Worm (Caenorhabditis elegans): ENCODE results near the gene cpna-1.

The cpna-1 gene

ce11 chrII:4244959-4245358, 58.5 kb downstream of the cpna-1 start:
- TF ChIP-seq ceh-45 (GFP tag; IDR thresholded peaks at IDR 0.05) (no peak), ama-1 (optimal IDR thresholded peaks at IDR 0.05) (no peak), pat-9 (tag; optimal IDR thresholded peaks at IDR 0.05) (no peak), hlh-6 (tag; optimal IDR thresholded peaks at IDR 0.05) (no peak), zip-5 (tag; optimal IDR thresholded peaks at IDR 0.05) (no peak), elt-4 (tag; optimal IDR thresholded peaks at IDR 0.05) (no peak), pag-3 (tag; optimal IDR thresholded peaks at IDR 0.05; ENCODE audit: borderline replicate concordance) (no peak), unc-3 (GFP tag; conservative IDR thresholded peaks at IDR 0.05) (no peak), unc-3 (tag; optimal IDR thresholded peaks at IDR 0.05) (no peak), ceh-6 (GFP tag; optimal IDR thresholded peaks at IDR 0.05) (no peak), ceh-22 (tag; optimal IDR thresholded peaks at IDR 0.05) (no peak), sdc-2 (tag; optimal IDR thresholded peaks at IDR 0.05) (no peak), C08G9.2 (tag; optimal IDR thresholded peaks at IDR 0.05) (no peak), K02D7.2 (tag; optimal IDR thresholded peaks at IDR 0.05) (no peak), unc-42 (tag; optimal IDR thresholded peaks at IDR 0.05) (no peak), tbx-7 (tag; optimal IDR thresholded peaks at IDR 0.05) (no peak)

- no peak for TF ChIP-seq ttx-3 (tag; optimal IDR thresholded peaks at IDR 0.05)
- TF ChIP-seq dve-1 (tag; optimal IDR thresholded peaks at IDR 0.05), result no peak
- no peak for TF ChIP-seq Y22D7AL.16 (tag; optimal IDR thresholded peaks at IDR 0.05)
- no peak for TF ChIP-seq ahr-1 (tag; optimal IDR thresholded peaks at IDR 0.05)
- no peak for TF ChIP-seq ceh-19 (GFP tag; optimal IDR thresholded peaks at IDR 0.05)
- TF ChIP-seq che-1 (tag; optimal IDR thresholded peaks at IDR 0.05), result no peak
- TF ChIP-seq ceh-22 (tag; optimal IDR thresholded peaks at IDR 0.05), result no peak
- TF ChIP-seq rnt-1 (tag; optimal IDR thresholded peaks at IDR 0.05), result no peak
- no peak for TF ChIP-seq elt-2 (tag; optimal IDR thresholded peaks at IDR 0.05)
- TF ChIP-seq zip-5 (tag; optimal IDR thresholded peaks at IDR 0.05), result no peak
- TF ChIP-seq ceh-31 (tag; optimal IDR thresholded peaks at IDR 0.05), result no peak
- no peak for TF ChIP-seq T23F11.4 (GFP tag; optimal IDR thresholded peaks at IDR 0.05)
- no peak for TF ChIP-seq ceh-14 (tag; optimal IDR thresholded peaks at IDR 0.05)
- no peak for TF ChIP-seq ceh-34 (tag; optimal IDR thresholded peaks at IDR 0.05)
Measured at ce11 chrII:4246897-4247296, 60.4 kb downstream of the cpna-1 start, which contains the start of gene gpa-11. TSS of gene gpa-11 (plus strand) at chrII:4247197.

- TF ChIP-seq tbx-7 (tag; optimal IDR thresholded peaks at IDR 0.05) (no peak), ceh-48 (tag; optimal IDR thresholded peaks at IDR 0.05) (peak; percentile 56)
Measured at ce11 chrII:4256541-4257001, 70.1 kb downstream of the cpna-1 start, which contains the start of gene C16A11.7. TSS of gene C16A11.7 (minus strand) at chrII:4256951.
